Worm (Caenorhabditis elegans) whole organism, midembryonic: ENCODE results near the gene unc-80.

ENCODE experiments used
- T22C8.4 ChIP-seq: fragments of 200-800 bp; sonication (Bioruptor generic); IDR thresholded peaks from 2 replicates; pipeline ENCODE4 v1.3.6; 2022; ENCODE audit warnings: missing genetic modification characterization, missing compliant biosample characterization
- cog-1 ChIP-seq: sonication (generic microtip); optimal IDR thresholded peaks from 2 replicates; lab custom pipeline; 2016; ENCODE audit warnings: missing genetic modification characterization, missing compliant biosample characterization
- flt-1 ChIP-seq: fragments of 200-800 bp; sonication (Bioruptor generic); IDR thresholded peaks from 2 replicates; pipeline ENCODE4 v1.3.6; 2022; ENCODE audit warnings: missing genetic modification characterization, missing compliant biosample characterization
- klf-2 ChIP-seq: fragments of 200-800 bp; sonication (Bioruptor generic); conservative IDR thresholded peaks from 2 replicates; pipeline ENCODE4 v1.3.6; 2022; ENCODE audit warnings: missing genetic modification reagents, missing genetic modification characterization, missing compliant biosample characterization
- med-1 ChIP-seq: sonication (generic microtip); optimal IDR thresholded peaks from 2 replicates; lab custom pipeline; 2017; ENCODE audit warnings: missing genetic modification characterization, mild to moderate bottlenecking, missing compliant biosample characterization, antibody characterized with exemption, missing genetic modification reagents; ENCODE audit not compliant: insufficient read depth
- ref-1 ChIP-seq: fragments of 200-800 bp; sonication (Bioruptor generic); conservative IDR thresholded peaks from 2 replicates; pipeline ENCODE4 v1.3.6; 2022; ENCODE audit warnings: missing genetic modification reagents, missing genetic modification characterization, missing compliant biosample characterization
- tab-1 ChIP-seq: fragments of 200-800 bp; sonication (Bioruptor generic); IDR thresholded peaks from 2 replicates; pipeline ENCODE4 v1.3.6; 2022; ENCODE audit warnings: missing genetic modification characterization, missing compliant biosample characterization
- ztf-23 ChIP-seq: fragments of 200-800 bp; sonication (Bioruptor generic); IDR thresholded peaks from 2 replicates; pipeline ENCODE4 v1.3.6; 2022; ENCODE audit warnings: missing genetic modification reagents, missing genetic modification characterization, missing compliant biosample characterization
- ztf-29 ChIP-seq: fragments of 200-800 bp; sonication (Bioruptor generic); IDR thresholded peaks from 2 replicates; pipeline ENCODE4 v1.3.6; 2022; ENCODE audit warnings: missing genetic modification reagents, missing genetic modification characterization, missing compliant biosample characterization

Gene unc-80

DNA sequence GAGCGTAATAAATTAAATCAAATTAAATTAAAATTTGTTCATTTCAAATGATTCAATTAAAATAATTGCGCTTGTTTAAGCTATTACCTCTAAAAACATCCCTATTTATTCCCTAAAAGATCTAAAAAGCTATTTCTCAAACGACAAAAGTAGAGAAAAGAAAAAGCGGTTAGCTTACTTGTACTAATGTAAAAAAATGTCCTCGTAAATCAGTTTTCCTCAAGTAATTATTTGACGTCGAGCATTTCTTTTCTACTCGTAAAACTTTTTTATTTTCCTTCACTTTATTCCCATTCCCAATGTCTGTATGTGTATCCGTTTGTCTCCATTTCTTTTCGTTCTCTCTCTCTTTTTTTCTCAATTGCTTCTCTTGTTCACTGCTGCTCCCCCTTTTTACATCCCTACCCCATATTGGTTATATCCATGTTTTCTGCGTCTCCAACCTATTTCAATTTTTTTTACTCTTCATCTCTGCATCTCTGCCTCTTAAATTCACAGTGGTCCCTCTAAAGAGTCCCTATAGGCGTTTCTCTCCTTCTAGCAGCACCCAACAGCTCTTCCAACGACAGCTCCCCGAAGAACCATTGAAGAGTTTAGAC is at the start of gene unc-80:
TSS of gene unc-80 (plus strand) at position 533 of the 599 bp plus-strand sequence.
- TF ChIP-seq klf-2 (GFP tag; lab: Robert Waterston, UW) (no peak), ztf-23 (GFP tag; lab: Robert Waterston, UW) (no peak), T22C8.4 (GFP tag; lab: Robert Waterston, UW) (no peak)

DNA sequence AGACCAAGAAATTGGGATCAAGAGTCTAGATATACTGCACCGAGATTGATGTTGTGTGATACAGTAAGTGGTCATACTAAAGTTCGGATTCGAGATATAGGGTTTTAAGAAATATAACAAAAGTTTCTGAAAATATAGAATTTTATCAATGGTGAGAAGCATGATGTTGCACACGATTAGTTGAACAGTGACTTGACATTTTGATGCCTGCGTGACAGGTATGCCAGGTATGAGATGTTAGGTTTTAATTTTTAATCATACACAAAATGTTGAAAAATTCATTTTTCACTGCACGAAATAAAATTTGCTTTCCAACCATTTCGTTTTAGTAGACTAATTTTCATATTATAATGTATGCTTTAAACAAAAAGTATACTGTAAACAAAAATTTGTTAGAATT is 49.0 kb upstream of the unc-80 start:
- TF ChIP-seq klf-2 (GFP tag; lab: Robert Waterston, UW) (no peak), med-1 (GFP tag; lab: Kevin White, UChicago) (no peak), ref-1 (no peak), ztf-23 (GFP tag; lab: Robert Waterston, UW) (no peak), ztf-29 (no peak), T22C8.4 (GFP tag; lab: Robert Waterston, UW) (no peak), cog-1 (tag; lab: Kevin White, UChicago) (no peak), flt-1 (GFP tag; lab: Robert Waterston, UW) (no peak), tab-1 (GFP tag; lab: Robert Waterston, UW) (no peak)

DNA sequence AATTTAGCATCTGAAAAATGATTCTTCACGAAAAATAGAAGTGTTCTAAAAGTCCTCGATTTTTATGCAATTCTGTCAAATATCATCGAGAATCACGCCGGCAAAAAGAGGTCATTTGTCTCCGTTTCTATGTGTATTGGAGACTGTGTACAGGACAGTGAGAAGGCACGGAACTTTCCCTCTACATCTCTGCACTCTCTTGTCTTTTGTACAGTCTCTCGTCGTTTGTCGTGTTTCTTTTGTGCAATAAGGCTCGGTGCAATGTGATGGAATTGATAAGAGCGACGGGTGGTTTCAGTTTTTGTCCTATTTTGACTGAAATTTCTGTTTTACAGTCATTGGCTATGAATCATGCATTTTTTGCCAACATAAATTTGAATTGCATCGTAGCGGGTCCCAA is 47.5 kb upstream of the unc-80 start:
- TF ChIP-seq tab-1 (GFP tag; lab: Robert Waterston, UW): no peak
- no peak for TF ChIP-seq T22C8.4 (GFP tag; lab: Robert Waterston, UW)
- no peak for TF ChIP-seq flt-1 (GFP tag; lab: Robert Waterston, UW)
- no peak for TF ChIP-seq cog-1 (tag; lab: Kevin White, UChicago)
- no peak for TF ChIP-seq med-1 (GFP tag; lab: Kevin White, UChicago)
- TF ChIP-seq ref-1: no peak
- no peak for TF ChIP-seq klf-2 (GFP tag; lab: Robert Waterston, UW)
- TF ChIP-seq ztf-29: no peak
- no peak for TF ChIP-seq ztf-23 (GFP tag; lab: Robert Waterston, UW)

DNA sequence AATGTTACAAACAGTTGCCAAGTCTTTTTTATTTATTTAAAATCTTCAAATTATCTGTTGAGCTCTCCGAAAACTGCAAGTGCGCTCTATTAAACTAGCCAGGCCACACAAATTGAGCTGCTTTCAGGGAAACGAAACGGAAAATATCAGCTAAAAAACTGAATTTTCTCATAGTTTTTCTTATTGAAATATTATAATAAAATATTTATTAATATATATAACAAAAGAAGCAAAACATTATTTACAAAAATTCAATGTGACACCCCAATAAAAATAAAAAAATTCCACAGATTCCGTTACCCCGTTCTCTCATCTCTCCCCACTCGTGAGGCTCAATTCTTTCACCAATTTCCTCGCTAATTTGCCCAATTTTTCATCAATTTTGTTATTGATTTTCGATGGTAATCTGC is 46.8 kb upstream of the unc-80 start:
- TF ChIP-seq T22C8.4 (GFP tag; lab: Robert Waterston, UW): no peak
- TF ChIP-seq ref-1: no peak
- no peak for TF ChIP-seq tab-1 (GFP tag; lab: Robert Waterston, UW)
- peak; percentile 29; the same call in 1 of the 2 replicates for TF ChIP-seq flt-1 (GFP tag; lab: Robert Waterston, UW)
- no peak for TF ChIP-seq med-1 (GFP tag; lab: Kevin White, UChicago)
- no peak for TF ChIP-seq ztf-23 (GFP tag; lab: Robert Waterston, UW)
- no peak for TF ChIP-seq ztf-29
- TF ChIP-seq klf-2 (GFP tag; lab: Robert Waterston, UW): no peak
- TF ChIP-seq cog-1 (tag; lab: Kevin White, UChicago): peak; percentile 30

DNA sequence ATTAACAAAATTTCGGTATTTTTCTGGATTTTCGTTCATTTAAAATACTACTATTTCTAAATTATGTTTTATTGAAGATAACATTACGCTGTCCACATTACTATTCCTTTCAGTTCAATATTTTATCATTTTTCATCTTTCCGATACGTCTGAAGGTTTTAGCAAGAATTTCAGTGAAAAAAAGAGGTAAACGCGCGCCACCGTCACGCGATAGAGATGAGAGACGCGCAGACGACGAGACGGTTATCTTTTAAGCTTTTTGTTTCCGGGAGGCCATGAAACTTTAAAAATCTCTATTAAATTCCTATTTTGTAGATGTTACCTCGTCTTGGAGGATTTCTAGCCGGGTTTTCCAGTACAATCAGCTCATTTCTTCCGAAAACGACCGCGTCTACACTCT is 41.6 kb upstream of the unc-80 start, which contains the start of gene mrps-12:
TSS of gene mrps-12 (plus strand) at position 316 of the 400 bp plus-strand sequence.
- no peak for TF ChIP-seq ref-1
- no peak for TF ChIP-seq med-1 (GFP tag; lab: Kevin White, UChicago)
- no peak for TF ChIP-seq ztf-23 (GFP tag; lab: Robert Waterston, UW)
- TF ChIP-seq T22C8.4 (GFP tag; lab: Robert Waterston, UW): no peak
- TF ChIP-seq ztf-29: no peak
- TF ChIP-seq flt-1 (GFP tag; lab: Robert Waterston, UW): no peak
- no peak for TF ChIP-seq cog-1 (tag; lab: Kevin White, UChicago)
- TF ChIP-seq tab-1 (GFP tag; lab: Robert Waterston, UW): no peak
- TF ChIP-seq klf-2 (GFP tag; lab: Robert Waterston, UW): no peak

DNA sequence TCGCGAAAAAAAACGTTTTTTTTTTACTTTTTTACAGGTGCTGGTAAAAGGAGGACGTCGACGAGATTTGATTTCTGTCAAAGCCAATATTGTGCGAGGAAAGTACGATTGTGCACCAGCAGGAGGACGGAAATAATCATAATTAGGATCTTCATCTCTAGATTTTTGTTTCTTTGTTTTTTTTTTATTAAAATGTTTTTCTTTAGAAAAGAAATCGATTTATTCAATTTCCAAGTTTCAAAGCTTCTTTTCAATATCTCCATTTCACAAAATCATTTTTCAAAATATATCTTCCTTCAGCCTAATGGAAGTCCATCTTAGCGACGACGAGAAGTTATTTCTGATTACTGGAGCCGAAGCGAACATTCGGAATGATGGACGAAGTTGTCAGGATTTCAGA is 40.8 kb upstream of the unc-80 start, which contains the start of gene exos-7:
TSS of gene exos-7 (plus strand) at position 301 of the 400 bp plus-strand sequence.
- TF ChIP-seq ztf-23 (GFP tag; lab: Robert Waterston, UW): no peak
- TF ChIP-seq T22C8.4 (GFP tag; lab: Robert Waterston, UW): no peak
- no peak for TF ChIP-seq ztf-29
- TF ChIP-seq tab-1 (GFP tag; lab: Robert Waterston, UW): no peak
- no peak for TF ChIP-seq cog-1 (tag; lab: Kevin White, UChicago)
- no peak for TF ChIP-seq med-1 (GFP tag; lab: Kevin White, UChicago)
- TF ChIP-seq klf-2 (GFP tag; lab: Robert Waterston, UW): no peak
- no peak for TF ChIP-seq flt-1 (GFP tag; lab: Robert Waterston, UW)
- TF ChIP-seq ref-1: no peak

DNA sequence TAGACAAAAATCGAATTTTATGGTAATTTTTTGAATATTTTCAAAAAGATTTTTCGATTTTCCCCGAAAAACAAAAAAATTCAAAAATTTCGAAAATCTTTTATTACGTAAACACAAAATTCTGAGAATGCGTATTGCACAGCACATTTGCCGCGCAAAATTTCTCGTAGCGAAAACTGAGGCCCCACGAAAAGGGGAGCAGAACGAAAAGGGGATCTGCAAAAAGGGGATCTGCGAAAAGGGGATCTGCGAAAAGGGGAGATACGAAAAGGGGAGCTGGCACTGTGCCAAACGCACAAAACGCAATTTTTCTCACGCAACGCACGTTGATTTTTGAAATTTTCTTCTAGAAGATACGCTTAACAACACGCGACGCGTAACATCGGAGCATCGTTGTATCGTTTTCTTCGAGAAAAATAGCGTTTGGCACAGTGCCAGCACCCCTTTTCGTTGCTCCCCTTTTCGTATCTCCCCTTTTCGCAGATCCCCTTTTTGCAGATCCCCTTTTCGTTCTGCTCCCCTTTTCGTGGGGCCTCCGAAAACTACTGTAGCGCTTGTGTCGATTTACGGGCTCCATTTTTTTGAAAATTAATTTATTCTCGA is 40.0 kb upstream of the unc-80 start:
- TF ChIP-seq klf-2 (GFP tag; lab: Robert Waterston, UW) (0 out of 2 replicates have a peak, but pooled peaks have one; percentile 34), flt-1 (GFP tag; lab: Robert Waterston, UW) (peak; percentile 69; the same call in 1 of the 2 replicates), ztf-23 (GFP tag; lab: Robert Waterston, UW) (peak; percentile 76)

DNA sequence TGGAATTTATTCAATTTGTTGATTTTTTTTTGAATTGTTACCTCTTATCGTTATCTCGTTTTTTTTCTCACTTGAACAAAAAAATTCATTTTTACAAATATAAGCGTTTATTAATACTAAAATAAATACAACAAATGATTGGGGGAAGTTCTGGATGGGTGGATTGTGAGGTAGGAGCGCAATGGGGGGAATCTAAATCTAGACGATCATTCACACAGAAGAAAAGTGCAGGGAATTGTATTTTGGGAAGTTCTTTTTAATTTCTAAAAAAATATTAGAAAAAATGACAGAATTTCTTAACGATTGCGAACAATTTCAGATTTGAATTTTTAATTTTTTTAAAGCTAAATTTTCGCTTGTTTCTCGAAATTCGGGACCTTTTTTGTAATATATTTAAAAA is 37.9 kb upstream of the unc-80 start:
- TF ChIP-seq klf-2 (GFP tag; lab: Robert Waterston, UW) (no peak), tab-1 (GFP tag; lab: Robert Waterston, UW) (no peak), med-1 (GFP tag; lab: Kevin White, UChicago) (no peak), cog-1 (tag; lab: Kevin White, UChicago) (no peak), flt-1 (GFP tag; lab: Robert Waterston, UW) (no peak), T22C8.4 (GFP tag; lab: Robert Waterston, UW) (no peak), ztf-23 (GFP tag; lab: Robert Waterston, UW) (no peak), ztf-29 (no peak)

DNA sequence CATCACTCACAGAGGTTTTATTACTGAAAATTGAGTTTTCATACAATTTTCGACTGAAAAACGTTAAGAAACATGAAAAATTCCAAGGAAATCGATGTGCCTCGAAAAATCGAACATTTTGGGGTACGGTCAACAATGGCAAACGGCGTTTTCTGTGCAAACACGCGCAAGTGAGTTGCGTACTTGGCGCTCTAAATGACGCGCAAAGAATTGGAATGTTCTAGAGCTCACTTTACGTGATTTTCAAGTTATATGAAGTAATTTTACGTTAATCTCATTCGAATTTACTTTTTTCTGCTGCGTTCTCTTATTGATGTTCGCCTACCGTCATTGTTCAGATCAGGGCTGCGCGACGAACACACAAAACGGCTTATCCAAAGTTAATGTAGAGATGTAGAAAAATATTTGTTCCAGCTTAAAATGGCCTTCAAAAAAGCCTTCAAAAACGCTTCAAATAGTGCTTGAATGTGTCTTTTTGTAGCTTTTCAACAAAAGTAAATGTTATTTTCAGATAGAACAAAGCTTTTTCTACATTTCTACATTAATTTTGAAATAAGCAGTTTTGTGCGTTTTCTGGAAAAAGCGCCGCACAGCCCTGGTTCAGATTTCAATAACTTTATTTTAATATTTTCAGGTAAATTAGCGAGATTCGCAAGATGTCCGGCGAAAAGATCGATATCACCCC is 33.7 kb upstream of the unc-80 start, which contains the start of the genes F31D4.2 and fkb-6:
TSS of gene F31D4.2 (minus strand) at position 23 of the 685 bp plus-strand sequence.
TSS of gene fkb-6 (plus strand) at position 635 of the 685 bp plus-strand sequence.
- TF ChIP-seq klf-2 (GFP tag; lab: Robert Waterston, UW): no peak
- no peak for TF ChIP-seq tab-1 (GFP tag; lab: Robert Waterston, UW)
- peak; percentile 6 for TF ChIP-seq cog-1 (tag; lab: Kevin White, UChicago)
